Fruit fly (Drosophila melanogaster) whole organism, embryonic: Measurements from ENCODE around the gene CG5612.

ENCODE experiments used
- Aef1 ChIP-seq: fragments of 200-800 bp; sonication (Bioruptor generic); IDR thresholded peaks from 3 replicates; pipeline ENCODE4 v1.3.6; 2022; ENCODE audit warnings: missing biosample characterization, missing genetic modification characterization
- Bdp1 ChIP-seq: fragments of 200-800 bp; sonication (Bioruptor generic); optimal IDR thresholded peaks from 3 replicates; lab custom pipeline; 2016; ENCODE audit warnings: missing biosample characterization, missing genetic modification characterization
- CG10274 ChIP-seq: fragments of 200-800 bp; sonication (Bioruptor generic); optimal IDR thresholded peaks from 3 replicates; lab custom pipeline; 2017; ENCODE audit warnings: missing biosample characterization, mild to moderate bottlenecking, missing genetic modification characterization
- CG14014 ChIP-seq: fragments of 200-800 bp; sonication (Bioruptor generic); IDR thresholded peaks from 2 replicates; pipeline ENCODE4 v1.3.6; 2022; ENCODE audit warnings: missing biosample characterization, missing genetic modification characterization
- CG14441 ChIP-seq: fragments of 200-800 bp; sonication (Bioruptor generic); IDR thresholded peaks from 2 replicates; pipeline ENCODE4 v1.3.6; 2022; ENCODE audit warnings: missing biosample characterization, missing genetic modification characterization
- CG16815 ChIP-seq: fragments of 200-800 bp; sonication (Bioruptor generic); optimal IDR thresholded peaks from 3 replicates; lab custom pipeline; 2017; ENCODE audit warnings: missing biosample characterization, mild to moderate bottlenecking, missing genetic modification characterization
- CG2116 ChIP-seq: fragments of 200-800 bp; sonication (Bioruptor generic); optimal IDR thresholded peaks from 3 replicates; lab custom pipeline; 2018; ENCODE audit warnings: missing biosample characterization, mild to moderate bottlenecking, missing genetic modification characterization
- CG2875 ChIP-seq: fragments of 200-800 bp; sonication (Bioruptor generic); optimal IDR thresholded peaks from 2 replicates; lab custom pipeline; 2017; ENCODE audit warnings: missing biosample characterization, mild to moderate bottlenecking, missing genetic modification characterization, missing genetic modification reagents
- CG30431 ChIP-seq: fragments of 200-800 bp; sonication (Bioruptor generic); optimal IDR thresholded peaks from 2 replicates; lab custom pipeline; 2017; ENCODE audit warnings: missing biosample characterization, missing genetic modification characterization
- CG3163 ChIP-seq: fragments of 200-800 bp; sonication (Bioruptor generic); optimal IDR thresholded peaks from 3 replicates; lab custom pipeline; 2016; ENCODE audit warnings: missing biosample characterization, missing genetic modification characterization
- CG32532 ChIP-seq: fragments of 200-800 bp; sonication (Bioruptor generic); IDR thresholded peaks from 2 replicates; pipeline ENCODE4 v1.3.6; 2022; ENCODE audit warnings: missing biosample characterization, missing genetic modification characterization
- CG3407 ChIP-seq: fragments of 200-800 bp; sonication (Bioruptor generic); optimal IDR thresholded peaks from 2 replicates; lab custom pipeline; 2018; ENCODE audit warnings: missing biosample characterization, mild to moderate bottlenecking, missing genetic modification characterization
- CG34376 ChIP-seq: fragments of 200-800 bp; sonication (Bioruptor generic); optimal IDR thresholded peaks from 2 replicates; lab custom pipeline; 2018; ENCODE audit warnings: missing biosample characterization, mild to moderate bottlenecking, missing genetic modification characterization
- CG5180 ChIP-seq: fragments of 200-800 bp; sonication (Bioruptor generic); optimal IDR thresholded peaks from 3 replicates; lab custom pipeline; 2017; ENCODE audit warnings: missing biosample characterization, missing genetic modification characterization, mild to moderate bottlenecking, moderate library complexity, missing genetic modification reagents
- CG6272 ChIP-seq: fragments of 200-800 bp; sonication (Bioruptor generic); IDR thresholded peaks from 2 replicates; pipeline ENCODE4 v1.3.6; 2022; ENCODE audit warnings: missing biosample characterization, missing genetic modification characterization
- CG7963 ChIP-seq: fragments of 200-800 bp; sonication (Bioruptor generic); IDR thresholded peaks from 3 replicates; pipeline ENCODE4 v1.3.6; 2022; ENCODE audit warnings: missing biosample characterization, missing genetic modification characterization; ENCODE audit not compliant: partially characterized antibody
- CG9437 ChIP-seq: fragments of 200-800 bp; sonication (Bioruptor generic); optimal IDR thresholded peaks from 2 replicates; lab custom pipeline; 2018; ENCODE audit warnings: missing biosample characterization, mild to moderate bottlenecking, missing genetic modification characterization
- CG9609 ChIP-seq: fragments of 200-800 bp; sonication (Bioruptor generic); optimal IDR thresholded peaks from 3 replicates; lab custom pipeline; 2016; ENCODE audit warnings: missing biosample characterization, missing genetic modification characterization
- CG9876 ChIP-seq: fragments of 200-800 bp; sonication (Bioruptor generic); optimal IDR thresholded peaks from 2 replicates; lab custom pipeline; 2016; ENCODE audit warnings: missing biosample characterization, missing genetic modification characterization
- D19B ChIP-seq: fragments of 200-800 bp; sonication (Bioruptor generic); optimal IDR thresholded peaks from 2 replicates; lab custom pipeline; 2017; ENCODE audit warnings: missing biosample characterization, mild to moderate bottlenecking, missing genetic modification characterization
- HmgD ChIP-seq: fragments of 200-800 bp; sonication (Bioruptor generic); optimal IDR thresholded peaks from 3 replicates; lab custom pipeline; 2016; ENCODE audit warnings: missing biosample characterization, missing genetic modification characterization
- Hsf ChIP-seq: fragments of 200-800 bp; sonication (Bioruptor generic); optimal IDR thresholded peaks from 3 replicates; lab custom pipeline; 2016; ENCODE audit warnings: missing biosample characterization, missing genetic modification characterization
- Jarid2 ChIP-seq: fragments of 200-800 bp; sonication (Bioruptor generic); optimal IDR thresholded peaks from 3 replicates; lab custom pipeline; 2017; ENCODE audit warnings: mild to moderate bottlenecking, missing biosample characterization, missing genetic modification reagents, missing genetic modification characterization
- Max ChIP-seq: fragments of 200-800 bp; sonication (Bioruptor generic); optimal IDR thresholded peaks from 2 replicates; lab custom pipeline; 2016; ENCODE audit warnings: missing biosample characterization, mild to moderate bottlenecking, missing genetic modification characterization
- Mrtf ChIP-seq: fragments of 200-800 bp; sonication (Bioruptor generic); IDR thresholded peaks from 3 replicates; pipeline ENCODE4 v1.3.6; 2022; ENCODE audit warnings: missing biosample characterization, missing genetic modification characterization
- Oaz ChIP-seq: fragments of 200-800 bp; sonication (Bioruptor generic); IDR thresholded peaks from 2 replicates; pipeline ENCODE4 v1.3.6; 2022; ENCODE audit warnings: missing biosample characterization, missing genetic modification characterization
- Xbp1 ChIP-seq: fragments of 200-800 bp; sonication (Bioruptor generic); optimal IDR thresholded peaks from 3 replicates; lab custom pipeline; 2016; ENCODE audit warnings: missing biosample characterization, mild to moderate bottlenecking, missing genetic modification characterization
- bcd ChIP-seq: fragments of 200-800 bp; sonication (Bioruptor generic); optimal IDR thresholded peaks from 2 replicates; lab custom pipeline; 2017; ENCODE audit warnings: missing biosample characterization, mild to moderate bottlenecking, missing genetic modification characterization
- br ChIP-seq: fragments of >200 bp; optimal IDR thresholded peaks from 2 replicates; lab custom pipeline; 2017
- cas ChIP-seq: fragments of 200-800 bp; sonication (Bioruptor generic); IDR thresholded peaks from 2 replicates; pipeline ENCODE4 v1.3.6; 2022; ENCODE audit warnings: missing biosample characterization, missing genetic modification characterization
- cato ChIP-seq: fragments of 200-800 bp; sonication (Bioruptor generic); optimal IDR thresholded peaks from 2 replicates; lab custom pipeline; 2016; ENCODE audit warnings: missing biosample characterization, missing genetic modification characterization, borderline replicate concordance
- chm ChIP-seq: fragments of 200-800 bp; sonication (Bioruptor generic); IDR thresholded peaks from 2 replicates; pipeline ENCODE4 v1.3.6; 2022; ENCODE audit warnings: missing biosample characterization, missing genetic modification characterization
- crp ChIP-seq, 2 experiments: fragments of 200-800 bp; sonication (Bioruptor generic); optimal IDR thresholded peaks; 2 replicates in 1 of 2; 3 replicates in 1 of 2; lab custom pipeline; 2017; ENCODE audit warnings: missing biosample characterization in 2 of 2, missing genetic modification characterization in 2 of 2, mild to moderate bottlenecking in 1 of 2, moderate library complexity in 1 of 2
- cwo ChIP-seq: fragments of 200-800 bp; sonication (Bioruptor generic); optimal IDR thresholded peaks from 3 replicates; lab custom pipeline; 2017; ENCODE audit warnings: missing biosample characterization, missing genetic modification characterization, mild to moderate bottlenecking, moderate library complexity, missing genetic modification reagents
- dysf ChIP-seq: fragments of 200-800 bp; sonication (Bioruptor generic); IDR thresholded peaks from 3 replicates; pipeline ENCODE4 v1.3.6; 2022; ENCODE audit warnings: missing biosample characterization, missing genetic modification characterization
- eve ChIP-seq, 2 experiments: fragments of >200 bp; optimal IDR thresholded peaks; 2 replicates each; lab custom pipeline; 2017; ENCODE audit warnings: missing biosample characterization in 2 of 2, missing genetic modification characterization in 2 of 2
- ham ChIP-seq: fragments of 200-800 bp; sonication (Bioruptor generic); IDR thresholded peaks from 2 replicates; pipeline ENCODE4 v1.3.6; 2022; ENCODE audit warnings: missing biosample characterization, missing genetic modification characterization
- hkb ChIP-seq, 2 experiments: fragments of 200-800 bp in 1 of 2; fragments of >200 bp in 1 of 2; sonication (Bioruptor generic) in 1 of 2; IDR thresholded peaks in 1 of 2; optimal IDR thresholded peaks in 1 of 2; 2 replicates each; pipeline versions ENCODE4 v1.3.6 to Lab custom; 2017 to 2022; ENCODE audit warnings: missing biosample characterization in 1 of 2, missing genetic modification characterization in 1 of 2
- lab ChIP-seq: fragments of 200-800 bp; sonication (Bioruptor generic); optimal IDR thresholded peaks from 3 replicates; lab custom pipeline; 2017; ENCODE audit warnings: missing biosample characterization, missing genetic modification characterization, mild to moderate bottlenecking, moderate library complexity, missing genetic modification reagents
- mirr ChIP-seq: fragments of 200-800 bp; sonication (Bioruptor generic); optimal IDR thresholded peaks from 3 replicates; lab custom pipeline; 2018; ENCODE audit warnings: missing biosample characterization, mild to moderate bottlenecking, missing genetic modification characterization
- org-1 ChIP-seq: fragments of 200-800 bp; sonication (Bioruptor generic); optimal IDR thresholded peaks from 2 replicates; lab custom pipeline; 2017; ENCODE audit warnings: missing biosample characterization, missing genetic modification characterization
- ranshi ChIP-seq: fragments of 200-800 bp; sonication (Bioruptor generic); IDR thresholded peaks from 2 replicates; pipeline ENCODE4 v1.3.6; 2022; ENCODE audit warnings: missing biosample characterization, missing genetic modification characterization
- run ChIP-seq: fragments of 200-800 bp; sonication (Bioruptor generic); optimal IDR thresholded peaks from 3 replicates; lab custom pipeline; 2018; ENCODE audit warnings: missing biosample characterization, mild to moderate bottlenecking, missing genetic modification characterization
- sd ChIP-seq: fragments of 200-800 bp; sonication (Bioruptor generic); optimal IDR thresholded peaks from 3 replicates; lab custom pipeline; 2018; ENCODE audit warnings: missing biosample characterization, mild to moderate bottlenecking, missing genetic modification characterization, moderate library complexity
- seq ChIP-seq: fragments of 200-800 bp; sonication (Bioruptor generic); IDR thresholded peaks from 2 replicates; pipeline ENCODE4 v1.3.6; 2022; ENCODE audit warnings: missing biosample characterization, missing genetic modification characterization
- sima ChIP-seq: fragments of 200-800 bp; sonication (Bioruptor generic); optimal IDR thresholded peaks from 2 replicates; lab custom pipeline; 2016; ENCODE audit warnings: missing biosample characterization, missing genetic modification characterization
- tin ChIP-seq: fragments of 200-800 bp; sonication (Bioruptor generic); optimal IDR thresholded peaks from 3 replicates; lab custom pipeline; 2016; ENCODE audit warnings: missing biosample characterization, missing genetic modification characterization
- tup ChIP-seq: fragments of 200-800 bp; sonication (Bioruptor generic); optimal IDR thresholded peaks from 2 replicates; lab custom pipeline; 2016; ENCODE audit warnings: missing biosample characterization, mild to moderate bottlenecking, missing genetic modification characterization, moderate library complexity
- zen ChIP-seq: fragments of 200-800 bp; sonication (Bioruptor generic); optimal IDR thresholded peaks from 3 replicates; lab custom pipeline; 2018; ENCODE audit warnings: missing biosample characterization, mild to moderate bottlenecking, missing genetic modification characterization, moderate library complexity
- zfh2 ChIP-seq: fragments of 200-800 bp; sonication (Bioruptor generic); optimal IDR thresholded peaks from 2 replicates; lab custom pipeline; 2016; ENCODE audit warnings: missing biosample characterization, missing genetic modification characterization

Gene CG5612

DNA sequence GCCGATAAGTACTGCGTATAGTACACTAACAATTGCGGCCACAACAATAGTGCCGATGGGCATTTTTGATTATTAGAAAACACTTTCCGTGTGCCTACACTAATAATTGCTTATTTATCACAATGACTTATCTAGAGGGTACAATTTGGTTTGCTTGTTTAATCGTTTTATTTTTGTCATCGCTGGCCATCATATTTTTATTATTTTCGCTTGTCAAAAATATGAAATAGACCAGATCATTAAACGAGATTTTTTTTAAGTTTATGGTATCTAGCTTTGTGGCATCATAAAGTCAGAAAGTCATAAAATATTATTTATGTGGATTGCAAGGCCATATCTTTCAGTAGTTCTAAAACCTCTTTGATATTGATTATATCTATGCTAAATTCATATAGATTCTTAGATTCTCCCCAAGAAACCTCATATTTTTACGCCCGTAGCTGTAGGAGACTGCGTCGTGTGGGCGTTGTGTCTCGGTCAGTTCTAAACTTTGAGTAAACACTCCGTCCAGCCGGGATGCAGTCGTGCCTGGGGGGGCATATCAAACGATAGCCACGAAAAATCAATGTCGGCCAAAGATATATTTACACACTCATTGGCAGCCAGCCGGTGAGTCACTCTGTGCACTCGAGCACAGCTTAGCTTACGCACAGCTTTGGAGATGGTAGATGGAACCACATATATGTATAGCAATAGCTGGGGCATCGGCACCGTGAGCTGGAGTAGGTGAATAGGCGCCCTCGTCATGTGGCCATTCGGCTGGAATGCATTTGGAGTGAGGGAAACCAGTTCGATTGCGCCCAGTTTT is 21.0 kb downstream of the CG5612 start (continued):
- TF ChIP-seq CG3163 (GFP tag; lab: Kevin White, UChicago) = no peak
- no peak for TF ChIP-seq tup (GFP tag; lab: Kevin White, UChicago)
- no peak for TF ChIP-seq Oaz
- TF ChIP-seq CG2875 (GFP tag; lab: Kevin White, UChicago) = no peak
- no peak for TF ChIP-seq eve (GFP tag; optimal IDR thresholded peaks at IDR 0.05; lab: Kevin White, UChicago)
- no peak for TF ChIP-seq Mrtf
- TF ChIP-seq chm (GFP tag; lab: Robert Waterston, UW) = no peak
- no peak for TF ChIP-seq CG7963 (GFP tag; lab: Robert Waterston, UW)
- TF ChIP-seq CG14014 = no peak
- TF ChIP-seq Max = no peak
- no peak for TF ChIP-seq CG3407
- TF ChIP-seq cwo (GFP tag; lab: Kevin White, UChicago) = peak; percentile 7
- TF ChIP-seq CG30431 (GFP tag; lab: Kevin White, UChicago) = peak; percentile 9
- no peak for TF ChIP-seq Jarid2 (GFP tag; lab: Kevin White, UChicago)
- no peak for TF ChIP-seq cato (GFP tag; lab: Kevin White, UChicago)
- no peak for TF ChIP-seq Xbp1 (GFP tag; lab: Kevin White, UChicago)
- no peak for TF ChIP-seq zen
- no peak for TF ChIP-seq ranshi (GFP tag; lab: Robert Waterston, UW)
- no peak for TF ChIP-seq tin
- no peak for TF ChIP-seq Bdp1 (GFP tag; lab: Kevin White, UChicago)
- TF ChIP-seq D19B (GFP tag; lab: Kevin White, UChicago) = no peak
- TF ChIP-seq dysf (GFP tag; lab: Robert Waterston, UW) = peak; percentile 49; the same call in 1 of the 3 replicates
- no peak for TF ChIP-seq CG2116 (GFP tag; lab: Kevin White, UChicago)
- no peak for TF ChIP-seq hkb (optimal IDR thresholded peaks at IDR 0.05; lab: Kevin White, UChicago)
- no peak for TF ChIP-seq hkb (GFP tag; IDR thresholded peaks at IDR 0.05; lab: Robert Waterston, UW)
- TF ChIP-seq Aef1 (GFP tag; lab: Robert Waterston, UW) = no peak
- peak; percentile 8 for TF ChIP-seq CG16815 (GFP tag; lab: Kevin White, UChicago)
- TF ChIP-seq sd = no peak
- no peak for TF ChIP-seq cas (GFP tag; lab: Robert Waterston, UW)
- TF ChIP-seq CG34376 (GFP tag; lab: Kevin White, UChicago) = no peak
- TF ChIP-seq CG5180 (GFP tag; lab: Kevin White, UChicago) = no peak
- TF ChIP-seq mirr (GFP tag; lab: Kevin White, UChicago) = no peak
- no peak for TF ChIP-seq CG10274 (GFP tag; lab: Kevin White, UChicago)
- no peak for TF ChIP-seq seq (GFP tag; lab: Robert Waterston, UW)
- no peak for TF ChIP-seq br (lab: Kevin White, UChicago)
- no peak for TF ChIP-seq sima (GFP tag; lab: Kevin White, UChicago)
- no peak for TF ChIP-seq run (tag; lab: Kevin White, UChicago)
- TF ChIP-seq ham (GFP tag; lab: Robert Waterston, UW) = no peak
- TF ChIP-seq HmgD (GFP tag; lab: Kevin White, UChicago) = no peak
- no peak for TF ChIP-seq bcd
- no peak for TF ChIP-seq CG14441 (GFP tag; lab: Robert Waterston, UW)
- peak; percentile 38 for TF ChIP-seq CG9437 (GFP tag; lab: Kevin White, UChicago)
- TF ChIP-seq lab = peak; percentile 31
- TF ChIP-seq CG6272 = no peak
- peak; percentile 4 for TF ChIP-seq org-1 (GFP tag; lab: Kevin White, UChicago)
- TF ChIP-seq CG32532 (GFP tag; lab: Robert Waterston, UW) = no peak
- peak; percentile 15 for TF ChIP-seq zfh2 (GFP tag; lab: Kevin White, UChicago)
- TF ChIP-seq CG9876 (GFP tag; lab: Kevin White, UChicago) = no peak
- no peak for TF ChIP-seq CG9609 (GFP tag; lab: Kevin White, UChicago)
- TF ChIP-seq crp (GFP tag; optimal IDR thresholded peaks at IDR 0.05; lab: Kevin White, UChicago) = no peak
- TF ChIP-seq Hsf (GFP tag; lab: Kevin White, UChicago) = peak; percentile 47
